Worm (Caenorhabditis elegans) whole organism, L4 larva: ENCODE measurements around the gene fbxb-102.

Source experiments
- F44E2.7 ChIP-seq: fragments of 200-800 bp; sonication (Bioruptor generic); IDR thresholded peaks from 2 replicates; pipeline ENCODE4 v2.1.2; 2022; ENCODE audit warnings: missing genetic modification characterization, missing compliant biosample characterization
- F49E8.2 ChIP-seq: sonication (generic microtip); optimal IDR thresholded peaks from 2 replicates; lab custom pipeline; 2016; ENCODE audit warnings: missing compliant biosample characterization, mild to moderate bottlenecking, missing genetic modification characterization, borderline replicate concordance
- T20F7.1 ChIP-seq: fragments of 200-800 bp; sonication (Bioruptor generic); optimal IDR thresholded peaks from 2 replicates; lab custom pipeline; 2018; ENCODE audit warnings: mild to moderate bottlenecking, missing genetic modification characterization, missing compliant biosample characterization
- Y5F2A.4 ChIP-seq: fragments of 200-800 bp; sonication (Bioruptor generic); optimal IDR thresholded peaks from 2 replicates; lab custom pipeline; 2018; ENCODE audit warnings: mild to moderate bottlenecking, missing genetic modification characterization, missing compliant biosample characterization
- aly-2 ChIP-seq: sonication (generic microtip); optimal IDR thresholded peaks from 2 replicates; lab custom pipeline; 2018; ENCODE audit warnings: missing biosample characterization, missing genetic modification characterization
- ama-1 ChIP-seq: fragments of 150-350 bp; optimal IDR thresholded peaks from 2 replicates; lab custom pipeline; 2014; ENCODE audit warnings: inconsistent platforms, mixed read lengths
- ceh-20 ChIP-seq: fragments of 200-800 bp; sonication (Bioruptor generic); IDR thresholded peaks from 2 replicates; pipeline ENCODE4 v1.3.6; 2022; ENCODE audit warnings: missing genetic modification reagents, missing genetic modification characterization, missing compliant biosample characterization
- ceh-28 ChIP-seq: fragments of 150-350 bp; optimal IDR thresholded peaks from 2 replicates; lab custom pipeline; 2014; ENCODE audit warnings: missing biosample characterization, missing genetic modification reagents, missing genetic modification characterization
- ctbp-1 ChIP-seq: fragments of 200-800 bp; sonication (Bioruptor generic); IDR thresholded peaks from 2 replicates; pipeline ENCODE4 v1.3.6; 2022; ENCODE audit warnings: missing genetic modification reagents, missing genetic modification characterization, missing compliant biosample characterization
- daf-16 ChIP-seq, 3 experiments: sonication (generic microtip); optimal IDR thresholded peaks; 2 replicates each; lab custom pipeline; 2016 to 2017; ENCODE audit warnings: missing genetic modification characterization in 3 of 3, missing genetic modification reagents in 3 of 3, mild to moderate bottlenecking in 2 of 3, missing compliant biosample characterization in 2 of 3, missing biosample characterization in 1 of 3, moderate library complexity in 1 of 3
- dmd-6 ChIP-seq: fragments of 200-800 bp; sonication (Bioruptor generic); IDR thresholded peaks from 2 replicates; pipeline ENCODE4 v1.3.6; 2022; ENCODE audit warnings: missing genetic modification reagents, missing genetic modification characterization, missing compliant biosample characterization
- dpl-1 ChIP-seq: fragments of 150-350 bp; optimal IDR thresholded peaks from 2 replicates; lab custom pipeline; 2014; ENCODE audit warnings: missing biosample characterization, missing genetic modification reagents, missing genetic modification characterization
- dve-1 ChIP-seq: sonication (generic microtip); optimal IDR thresholded peaks from 2 replicates; lab custom pipeline; 2017; ENCODE audit warnings: antibody characterized with exemption, mild to moderate bottlenecking, missing genetic modification characterization, missing compliant biosample characterization; ENCODE audit not compliant: insufficient read depth
- egl-43 ChIP-seq: fragments of 200-800 bp; sonication (Bioruptor generic); IDR thresholded peaks from 2 replicates; pipeline ENCODE4 v1.3.6; 2022; ENCODE audit warnings: missing genetic modification reagents, missing genetic modification characterization, missing compliant biosample characterization
- fkh-10 ChIP-seq: fragments of 150-350 bp; optimal IDR thresholded peaks from 2 replicates; lab custom pipeline; 2014; ENCODE audit warnings: missing biosample characterization, missing genetic modification reagents, missing genetic modification characterization
- gei-8 ChIP-seq: fragments of 200-800 bp; sonication (Bioruptor generic); optimal IDR thresholded peaks from 2 replicates; lab custom pipeline; 2018; ENCODE audit warnings: mild to moderate bottlenecking, missing genetic modification characterization, missing compliant biosample characterization
- hlh-11 ChIP-seq: fragments of 200-800 bp; sonication (Bioruptor generic); optimal IDR thresholded peaks from 2 replicates; lab custom pipeline; 2018; ENCODE audit warnings: mild to moderate bottlenecking, missing genetic modification characterization, missing compliant biosample characterization
- lim-7 ChIP-seq: fragments of 200-800 bp; sonication (Bioruptor generic); IDR thresholded peaks from 2 replicates; pipeline ENCODE4 v1.3.6; 2022; ENCODE audit warnings: missing genetic modification characterization, missing compliant biosample characterization
- lin-1 ChIP-seq: fragments of 200-800 bp; sonication (Bioruptor generic); IDR thresholded peaks from 2 replicates; pipeline ENCODE4 v1.3.6; 2022; ENCODE audit warnings: missing genetic modification reagents, missing genetic modification characterization, missing compliant biosample characterization
- lin-13 ChIP-seq: fragments of 150-350 bp; optimal IDR thresholded peaks from 2 replicates; lab custom pipeline; 2014; ENCODE audit warnings: missing biosample characterization, missing genetic modification reagents, missing genetic modification characterization
- lin-15B ChIP-seq: fragments of 150-350 bp; sonication (generic microtip); optimal IDR thresholded peaks from 3 replicates; lab custom pipeline; 2014; ENCODE audit warnings: missing biosample characterization, missing genetic modification characterization
- lsy-2 ChIP-seq, 2 experiments: fragments of 150-350 bp in 1 of 2; sonication (generic microtip) in 1 of 2; optimal IDR thresholded peaks; 2 replicates each; lab custom pipeline; 2014 to 2017; ENCODE audit warnings: missing biosample characterization in 2 of 2, missing genetic modification characterization in 2 of 2
- mdt-29 ChIP-seq: fragments of 200-800 bp; sonication (Bioruptor generic); IDR thresholded peaks from 2 replicates; pipeline ENCODE4 v1.3.6; 2022; ENCODE audit warnings: missing genetic modification reagents, missing genetic modification characterization, missing compliant biosample characterization
- mes-2 ChIP-seq: sonication (generic microtip); optimal IDR thresholded peaks from 2 replicates; lab custom pipeline; 2016; ENCODE audit warnings: missing genotype, mild to moderate bottlenecking, missing genetic modification characterization, missing compliant biosample characterization; ENCODE audit not compliant: poor library complexity, severe bottlenecking
- mxl-3 ChIP-seq: fragments of 200-800 bp; sonication (Bioruptor generic); optimal IDR thresholded peaks from 2 replicates; lab custom pipeline; 2018; ENCODE audit warnings: mild to moderate bottlenecking, missing genetic modification characterization, missing compliant biosample characterization
- nhr-10 ChIP-seq: fragments of 150-350 bp; optimal IDR thresholded peaks from 2 replicates; lab custom pipeline; 2014; ENCODE audit warnings: missing biosample characterization, missing genetic modification characterization
- nhr-102 ChIP-seq: sonication (generic microtip); optimal IDR thresholded peaks from 2 replicates; lab custom pipeline; 2016; ENCODE audit warnings: mild to moderate bottlenecking, missing genetic modification characterization, moderate library complexity, missing compliant biosample characterization
- nhr-11 ChIP-seq: fragments of 150-350 bp; optimal IDR thresholded peaks from 2 replicates; lab custom pipeline; 2014; ENCODE audit warnings: missing biosample characterization, missing genetic modification characterization
- nhr-237 ChIP-seq: sonication (generic microtip); optimal IDR thresholded peaks from 2 replicates; lab custom pipeline; 2017; ENCODE audit warnings: missing biosample characterization, missing genetic modification characterization
- nhr-28 ChIP-seq: fragments of 150-350 bp; optimal IDR thresholded peaks from 2 replicates; lab custom pipeline; 2014; ENCODE audit warnings: missing biosample characterization, missing genetic modification characterization
- nhr-41 ChIP-seq: fragments of 200-800 bp; sonication (Bioruptor generic); IDR thresholded peaks from 2 replicates; pipeline ENCODE4 v1.3.6; 2022; ENCODE audit warnings: missing genetic modification reagents, missing genetic modification characterization, missing compliant biosample characterization
- pha-4 ChIP-seq, 2 experiments: fragments of 150-350 bp in 1 of 2; fragments of 200-800 bp in 1 of 2; sonication (Bioruptor generic) in 1 of 2; IDR thresholded peaks in 1 of 2; optimal IDR thresholded peaks in 1 of 2; 2 replicates each; pipeline versions ENCODE4 v1.3.6 to Lab custom; 2014 to 2022; ENCODE audit warnings: missing genetic modification characterization in 2 of 2, missing genetic modification reagents in 2 of 2, missing biosample characterization in 1 of 2, missing compliant biosample characterization in 1 of 2
- php-3 ChIP-seq: fragments of 200-800 bp; sonication (Bioruptor generic); IDR thresholded peaks from 2 replicates; pipeline ENCODE4 v1.3.6; 2022; ENCODE audit warnings: missing genetic modification reagents, missing genetic modification characterization, missing compliant biosample characterization
- saeg-2 ChIP-seq: fragments of 200-800 bp; sonication (Bioruptor generic); IDR thresholded peaks from 2 replicates; pipeline ENCODE4 v1.3.6; 2022; ENCODE audit warnings: missing genetic modification reagents, missing genetic modification characterization, missing compliant biosample characterization
- unc-130 ChIP-seq: sonication (generic microtip); optimal IDR thresholded peaks from 2 replicates; lab custom pipeline; 2016; ENCODE audit warnings: missing genetic modification reagents, missing genetic modification characterization, missing compliant biosample characterization
- unc-39 ChIP-seq: sonication (generic microtip); optimal IDR thresholded peaks from 2 replicates; lab custom pipeline; 2017; ENCODE audit warnings: missing biosample characterization, missing genetic modification characterization
- unc-62 ChIP-seq, 3 experiments: fragments of 150-350 bp in 1 of 3; sonication (generic microtip); optimal IDR thresholded peaks in 2 of 3; peaks in 1 of 3; 1 replicate in 1 of 3; 2 replicates in 2 of 3; lab custom pipeline; 2014 to 2017; ENCODE audit warnings: missing biosample characterization in 3 of 3, missing genetic modification characterization in 3 of 3, missing genetic modification reagents in 3 of 3, missing genotype in 1 of 3

fbxb-102 gene

DNA sequence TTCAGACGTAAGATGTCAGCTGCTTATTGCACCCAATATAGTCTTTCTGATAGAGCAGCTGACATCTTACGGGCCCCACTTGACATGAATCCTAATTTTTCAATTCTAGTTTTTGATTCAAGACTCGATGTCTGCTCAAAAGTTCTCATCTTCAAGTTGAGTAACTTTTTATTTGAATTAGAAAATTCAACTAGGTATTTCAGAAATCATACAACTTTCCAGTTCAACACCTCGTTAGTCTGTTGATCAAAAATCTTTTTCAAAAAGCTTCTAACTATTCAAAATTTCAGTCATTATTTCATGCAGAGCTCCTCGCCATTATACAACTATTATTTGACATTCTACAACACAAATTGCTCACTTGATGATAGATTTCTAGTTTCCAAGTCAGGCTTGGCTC lies 29.1 kb downstream of the fbxb-102 start, which contains the start of gene srh-73:
TSS of gene srh-73 (plus strand) at position 301 of the 400 bp plus-strand sequence.
- TF ChIP-seq lin-13: no peak
- TF ChIP-seq mes-2 (tag; lab: Kevin White, UChicago): no peak
- no peak for TF ChIP-seq gei-8 (GFP tag; lab: Kevin White, UChicago)
- no peak for TF ChIP-seq lin-1 (GFP tag; lab: Robert Waterston, UW)
- TF ChIP-seq saeg-2: no peak
- TF ChIP-seq ama-1 (lab: Kevin White, UChicago): no peak
- TF ChIP-seq unc-130 (GFP tag; lab: Kevin White, UChicago): no peak
- no peak for TF ChIP-seq T20F7.1 (GFP tag; lab: Kevin White, UChicago)
- TF ChIP-seq lin-15B (tag; lab: Kevin White, UChicago): no peak
- no peak for TF ChIP-seq mdt-29 (GFP tag; lab: Robert Waterston, UW)
- no peak for TF ChIP-seq F44E2.7 (GFP tag; lab: Robert Waterston, UW)

ce11 chrII:12514620-12515019 lies 31.9 kb downstream of the fbxb-102 start, which contains the start of gene srh-69:
TSS of gene srh-69 (minus strand) at chrII:12514720.
- TF ChIP-seq nhr-10 (tag; lab: Kevin White, UChicago) (no peak), nhr-102 (no peak), lin-15B (tag; lab: Kevin White, UChicago) (no peak), ceh-28 (tag; lab: Kevin White, UChicago) (no peak), ctbp-1 (no peak), egl-43 (GFP tag; lab: Robert Waterston, UW) (no peak), aly-2 (tag; lab: Kevin White, UChicago) (no peak), nhr-237 (tag; lab: Kevin White, UChicago) (no peak), Y5F2A.4 (GFP tag; lab: Kevin White, UChicago) (no peak), mxl-3 (GFP tag; lab: Kevin White, UChicago) (no peak), nhr-41 (GFP tag; lab: Robert Waterston, UW) (no peak), unc-62 (GFP tag; optimal IDR thresholded peaks at IDR 0.05 in 1 of 2; lab: Kevin White, UChicago) (no peak), unc-62 (tag; optimal IDR thresholded peaks at IDR 0.05; lab: Kevin White, UChicago) (no peak), unc-39 (tag; lab: Kevin White, UChicago) (no peak), nhr-11 (no peak), pha-4 (GFP tag; IDR thresholded peaks at IDR 0.05; lab: Robert Waterston, UW) (no peak), pha-4 (tag; optimal IDR thresholded peaks at IDR 0.05; lab: Kevin White, UChicago) (no peak), mdt-29 (GFP tag; lab: Robert Waterston, UW) (no peak), fkh-10 (no peak), dve-1 (tag; lab: Kevin White, UChicago) (no peak), F49E8.2 (tag; lab: Kevin White, UChicago) (no peak), dpl-1 (no peak)

DNA sequence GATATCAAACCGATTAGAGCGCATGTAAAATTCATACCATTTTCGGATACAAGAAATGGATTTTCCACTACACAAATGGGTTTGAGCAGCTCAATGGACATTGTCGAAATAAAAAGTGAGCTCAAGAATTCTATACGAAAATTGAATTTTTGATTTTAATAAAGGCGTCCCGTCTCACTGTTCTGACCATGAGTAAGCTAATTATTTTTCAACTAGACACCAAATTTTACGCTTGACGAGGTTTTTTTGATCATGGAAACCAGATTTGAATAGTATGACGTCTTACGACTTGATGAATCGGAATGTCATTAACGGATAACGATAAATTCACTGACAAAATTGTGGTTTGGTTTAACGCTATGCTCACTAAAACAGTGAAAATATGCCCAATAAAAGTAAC lies 33.6 kb downstream of the fbxb-102 start, which contains the start of gene srh-61:
TSS of gene srh-61 (minus strand) at position 101 of the 400 bp plus-strand sequence.
- TF ChIP-seq unc-62 (GFP tag; optimal IDR thresholded peaks at IDR 0.05 in 1 of 2; lab: Kevin White, UChicago) (peak in 1 of 2 experiments; percentile 49), unc-62 (tag; optimal IDR thresholded peaks at IDR 0.05; lab: Kevin White, UChicago) (no peak), ceh-20 (GFP tag; lab: Robert Waterston, UW) (no peak)

DNA sequence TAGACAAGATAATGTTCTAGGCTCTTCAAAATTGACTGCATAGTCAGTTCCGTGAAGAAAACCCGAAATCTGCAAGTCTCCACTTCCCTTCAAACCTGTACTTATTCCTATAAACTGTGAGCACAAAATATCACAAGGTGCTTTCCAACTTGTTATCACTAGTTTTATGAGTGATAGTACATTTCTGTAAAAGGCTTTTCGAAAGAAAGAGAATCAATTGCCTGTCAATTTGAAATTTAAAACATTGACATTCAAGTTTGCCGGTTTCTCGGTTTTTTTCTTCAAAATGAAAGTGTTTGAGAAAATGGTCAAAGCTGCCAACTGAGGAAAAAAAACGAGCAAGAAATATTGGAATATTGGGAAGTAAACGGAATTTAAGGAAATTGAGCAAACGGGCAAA lies 35.3 kb downstream of the fbxb-102 start:
- TF ChIP-seq dve-1 (tag; lab: Kevin White, UChicago) (peak; percentile 72), nhr-41 (GFP tag; lab: Robert Waterston, UW) (no peak), php-3 (GFP tag; lab: Robert Waterston, UW) (peak; percentile 38; the same call in 1 of the 2 replicates), hlh-11 (tag; lab: Kevin White, UChicago) (peak; percentile 22), unc-62 (GFP tag; optimal IDR thresholded peaks at IDR 0.05 in 1 of 2; lab: Kevin White, UChicago) (peak in 1 of 2 experiments; percentile 47), unc-62 (tag; optimal IDR thresholded peaks at IDR 0.05; lab: Kevin White, UChicago) (no peak), dmd-6 (GFP tag; lab: Robert Waterston, UW) (peak; percentile 23; the same call in 1 of the 2 replicates), nhr-28 (tag; lab: Kevin White, UChicago) (peak; percentile 4), mdt-29 (GFP tag; lab: Robert Waterston, UW) (0 out of 2 replicates have a peak, but pooled peaks have one; percentile 9), lim-7 (no peak), daf-16 (GFP tag; optimal IDR thresholded peaks at IDR 0.05; lab: Kevin White, UChicago) (no peak), daf-16 (tag; optimal IDR thresholded peaks at IDR 0.05; lab: Kevin White, UChicago) (peak; percentile 45), lsy-2 (tag; optimal IDR thresholded peaks at IDR 0.05; lab: Kevin White, UChicago) (no peak)
